Worm (Caenorhabditis elegans): Measurements from ENCODE around the gene Y59E9AL.8.
"Not testable (repeated sequence)": the region's sequence is repeated elsewhere in the genome, so short reads cannot be mapped to it uniquely, and the experiment has no call there.

- TF ChIP-seq dox-1 (GFP tag; IDR thresholded peaks at IDR 0.05); ama-1 (optimal IDR thresholded peaks at IDR 0.05); ama-1 (GFP tag; optimal IDR thresholded peaks at IDR 0.05); fkh-3 (tag; optimal IDR thresholded peaks at IDR 0.05); xnd-1 (tag; optimal IDR thresholded peaks at IDR 0.05); ceh-91 (GFP tag; IDR thresholded peaks at IDR 0.05); lsl-1 (GFP tag; optimal IDR thresholded peaks at IDR 0.05); lin-26 (GFP tag; IDR thresholded peaks at IDR 0.05); snpc-4 (GFP tag; optimal IDR thresholded peaks at IDR 0.05); snpc-4 (tag; optimal IDR thresholded peaks at IDR 0.05); chd-7 (tag; optimal IDR thresholded peaks at IDR 0.05); let-607 (tag; optimal IDR thresholded peaks at IDR 0.05); pha-4 (tag; optimal IDR thresholded peaks at IDR 0.05); madf-3 (GFP tag; IDR thresholded peaks at IDR 0.05); hlh-26 (GFP tag; conservative IDR thresholded peaks at IDR 0.05): not testable (repeated sequence)
Observed at ce11 chrIV:5256731-5257130, 32.6 kb upstream of the Y59E9AL.8 start, which contains the start of gene F36H12.9.

Data from whole organism, young adult.